Fruit fly (Drosophila melanogaster): ENCODE measurements around the gene CG12268.
A peak's percentile ranks its signal among the peaks of the same experiment; 100 is the strongest.

Gene CG12268

DNA sequence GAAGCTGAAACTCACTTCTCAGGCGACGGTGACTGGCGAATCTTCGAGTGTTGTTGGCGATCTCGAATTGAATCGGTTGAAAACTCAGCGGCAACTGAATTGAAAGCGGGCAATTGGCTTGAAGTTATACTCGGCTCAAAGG is at the start of gene CG12268:
CG12268 (minus strand) TSS at position 101 of the 142 bp plus-strand sequence.
- TF ChIP-seq CG10669 (GFP tag; optimal IDR thresholded peaks at IDR 0.05), result no peak
- TF ChIP-seq cyc (GFP tag; optimal IDR thresholded peaks at IDR 0.05), result no peak
- no peak for TF ChIP-seq Hr4 (GFP tag; optimal IDR thresholded peaks at IDR 0.05)
- no peak for TF ChIP-seq CG8319 (GFP tag; optimal IDR thresholded peaks at IDR 0.05)
- TF ChIP-seq CG16779 (tag; optimal IDR thresholded peaks at IDR 0.05), result no peak
- TF ChIP-seq CG3032 (tag; optimal IDR thresholded peaks at IDR 0.05), result no peak
- TF ChIP-seq Eip93F (GFP tag; optimal IDR thresholded peaks at IDR 0.05), result no peak

DNA sequence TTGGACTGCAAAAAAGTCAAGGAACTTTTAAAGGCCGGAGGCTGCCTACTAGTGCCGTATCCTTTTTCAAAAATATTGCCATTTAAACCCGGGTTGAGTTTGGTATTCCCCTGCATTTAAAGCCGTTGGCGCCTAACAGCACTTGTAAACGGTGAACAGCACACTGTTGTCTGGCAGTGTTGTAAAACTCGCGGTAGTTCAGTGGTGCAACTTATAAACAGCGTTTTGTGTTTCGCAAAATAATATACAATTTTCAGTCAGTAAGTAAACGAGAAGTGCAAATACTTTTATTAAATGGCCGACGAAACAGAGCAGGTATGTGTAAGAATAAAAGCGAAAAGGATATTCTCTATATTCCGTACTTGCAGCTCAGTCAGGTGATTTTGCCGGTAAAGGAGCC is 48.0 kb upstream of the CG12268 start, which contains the start of gene LSm3:
LSm3 (plus strand) TSS at position 39 of the 400 bp plus-strand sequence.
- TF ChIP-seq Eip78C (GFP tag) (peak; percentile 39), vri (GFP tag; optimal IDR thresholded peaks at IDR 0.05) (no peak), Sox14 (GFP tag; optimal IDR thresholded peaks at IDR 0.05) (peak; percentile 13), topi (GFP tag; optimal IDR thresholded peaks at IDR 0.05) (peak; percentile 6), CG16779 (tag; optimal IDR thresholded peaks at IDR 0.05) (no peak), esn (GFP tag; optimal IDR thresholded peaks at IDR 0.05) (peak; percentile 10), CG1621 (tag; optimal IDR thresholded peaks at IDR 0.05) (no peak), CG10631 (GFP tag; optimal IDR thresholded peaks at IDR 0.05) (no peak)

DNA sequence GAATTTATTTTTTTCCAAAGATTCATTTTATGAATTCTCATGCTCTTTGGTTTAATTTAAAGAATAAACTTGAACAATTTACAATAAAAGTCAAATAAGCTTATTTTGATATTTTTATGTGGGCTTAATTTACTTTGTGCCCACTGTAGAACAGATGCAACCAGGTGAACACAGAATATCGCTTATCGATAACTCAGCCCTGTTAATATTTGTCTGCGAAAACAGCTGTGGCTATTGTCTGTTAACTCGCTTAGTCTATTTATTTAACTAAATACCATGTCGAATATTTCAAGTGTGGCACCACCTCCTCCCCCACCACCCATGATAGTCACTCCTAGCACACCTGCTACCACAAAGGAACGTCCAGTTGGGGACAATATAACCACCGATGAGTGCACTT is 47.2 kb upstream of the CG12268 start, which contains the start of gene CG33108:
CG33108 (plus strand) TSS at position 200 of the 400 bp plus-strand sequence.
- TF ChIP-seq fkh (GFP tag; optimal IDR thresholded peaks at IDR 0.05), result peak; percentile 55
- no peak for TF ChIP-seq Sox15 (GFP tag; optimal IDR thresholded peaks at IDR 0.05)

DNA sequence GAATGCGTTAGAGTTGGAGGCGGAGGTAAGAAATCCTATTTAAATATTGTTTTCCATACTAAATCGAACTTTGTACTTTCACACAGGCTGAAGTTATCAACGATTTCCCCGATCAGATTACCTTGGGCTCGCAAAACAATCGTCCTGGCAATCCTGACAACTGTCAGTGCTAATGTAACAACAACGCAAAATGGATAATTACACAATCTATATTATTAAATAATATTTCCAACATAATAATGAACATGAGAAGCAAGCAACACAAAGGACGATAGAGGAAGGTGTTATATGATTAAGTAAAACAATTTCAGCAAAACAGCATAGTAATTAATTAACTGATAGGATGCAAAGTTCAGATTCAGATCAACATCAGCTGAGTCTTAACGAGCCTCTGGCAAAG is 46.4 kb upstream of the CG12268 start:
- no peak for TF ChIP-seq CG7368 (GFP tag; optimal IDR thresholded peaks at IDR 0.05)
- no peak for TF ChIP-seq topi (GFP tag; optimal IDR thresholded peaks at IDR 0.05)
- no peak for TF ChIP-seq CG4318 (GFP tag; optimal IDR thresholded peaks at IDR 0.05)
- TF ChIP-seq Lpt (GFP tag; optimal IDR thresholded peaks at IDR 0.05), result no peak
- no peak for TF ChIP-seq CG6854 (GFP tag; optimal IDR thresholded peaks at IDR 0.05)

DNA sequence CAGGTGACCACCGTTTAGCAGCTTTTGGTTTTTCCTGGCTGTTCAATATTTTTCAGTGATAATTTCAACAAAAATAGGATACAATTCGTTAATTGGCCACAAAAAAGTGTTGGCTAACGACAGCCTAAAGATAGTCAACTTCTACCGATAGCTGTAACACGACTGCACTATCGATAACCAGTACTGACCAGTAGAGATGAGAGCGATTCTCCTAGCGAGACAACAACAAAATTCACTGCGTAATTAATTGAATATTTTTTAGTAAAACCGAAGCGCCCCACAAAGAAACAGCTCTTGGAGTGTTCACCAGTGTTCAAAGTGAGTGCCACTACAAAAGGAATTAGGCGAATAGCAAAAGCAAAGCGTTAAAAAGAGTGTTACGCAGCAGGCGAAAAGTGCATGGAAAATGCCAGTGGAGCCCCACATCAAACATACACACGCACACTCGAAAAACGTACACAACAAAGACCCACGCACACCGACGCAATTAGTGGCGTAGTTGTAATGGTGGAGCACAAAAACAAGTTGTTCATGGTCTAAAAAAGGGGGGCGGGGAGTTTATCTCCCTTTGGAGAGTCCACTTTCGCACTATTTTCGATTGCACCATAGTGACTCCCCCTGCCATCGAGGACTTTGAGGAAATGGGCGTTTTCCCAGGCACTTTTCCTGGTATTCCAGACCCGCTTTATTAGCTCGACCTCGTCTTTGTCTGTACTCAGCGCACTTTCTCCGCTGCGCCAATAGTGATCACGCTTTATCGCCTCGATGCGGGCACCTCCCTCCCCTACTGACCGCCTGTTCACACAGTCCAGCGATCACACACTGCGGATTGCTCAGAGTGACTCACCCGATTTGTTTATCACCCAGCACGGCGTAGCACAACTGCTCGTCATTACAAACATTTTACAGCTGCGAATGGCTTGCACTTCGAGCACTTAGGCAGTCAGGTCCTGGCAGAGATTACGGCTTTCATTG is 44.9 kb upstream of the CG12268 start, which contains the start of the genes Epp and Rab7:
Epp (minus strand) TSS at position 94 of the 975 bp plus-strand sequence.
Rab7 (plus strand) TSS at position 186 of the 975 bp plus-strand sequence.
- peak; percentile 19 for TF ChIP-seq dsx (GFP tag; optimal IDR thresholded peaks at IDR 0.05; ENCODE audit: poor library complexity, severe bottlenecking)
- TF ChIP-seq cyc (GFP tag; optimal IDR thresholded peaks at IDR 0.05), result peak; percentile 40
- TF ChIP-seq CG6276 (GFP tag; optimal IDR thresholded peaks at IDR 0.05), result no peak
- TF ChIP-seq Ets96B (tag; optimal IDR thresholded peaks at IDR 0.05), result peak; percentile 16
- no peak for TF ChIP-seq CG4318 (GFP tag; optimal IDR thresholded peaks at IDR 0.05)
- TF ChIP-seq CG6808 (GFP tag; optimal IDR thresholded peaks at IDR 0.05), result peak; percentile 54
- peak; percentile 45 for TF ChIP-seq fkh (GFP tag; optimal IDR thresholded peaks at IDR 0.05)
- TF ChIP-seq Eip93F (GFP tag; optimal IDR thresholded peaks at IDR 0.05), result no peak
- peak in 1 of 2 experiments; percentile 32 for TF ChIP-seq salr (GFP tag; optimal IDR thresholded peaks at IDR 0.05)
- TF ChIP-seq CG15336 (GFP tag; IDR thresholded peaks at IDR 0.05), result peak; percentile 39; the same call in 1 of the 2 replicates
- no peak for TF ChIP-seq Sox102F (GFP tag; optimal IDR thresholded peaks at IDR 0.05)
- peak; percentile 39 for TF ChIP-seq Eip75B (GFP tag; optimal IDR thresholded peaks at IDR 0.05)
- no peak for TF ChIP-seq CG11902 (GFP tag; optimal IDR thresholded peaks at IDR 0.05)
- TF ChIP-seq pdm3 (GFP tag; optimal IDR thresholded peaks at IDR 0.05), result no peak
- peak; percentile 49 for TF ChIP-seq Hr39 (GFP tag; optimal IDR thresholded peaks at IDR 0.05)
- TF ChIP-seq Hr38 (GFP tag; optimal IDR thresholded peaks at IDR 0.05), result no peak
- peak; percentile 61 for TF ChIP-seq lz (GFP tag; optimal IDR thresholded peaks at IDR 0.05)
- TF ChIP-seq Blimp-1 (GFP tag; optimal IDR thresholded peaks at IDR 0.05), result peak; percentile 77
- TF ChIP-seq vri (GFP tag; optimal IDR thresholded peaks at IDR 0.05), result peak; percentile 61
- TF ChIP-seq Ets21C (GFP tag; optimal IDR thresholded peaks at IDR 0.05), result peak; percentile 51
- no peak for TF ChIP-seq CG10669 (GFP tag; optimal IDR thresholded peaks at IDR 0.05)
- TF ChIP-seq ss (GFP tag; optimal IDR thresholded peaks at IDR 0.05), result peak; percentile 80 to 81
- peak; percentile 14 for TF ChIP-seq CG3032 (tag; optimal IDR thresholded peaks at IDR 0.05)
- TF ChIP-seq CG1621 (tag; optimal IDR thresholded peaks at IDR 0.05), result peak; percentile 11
- no peak for TF ChIP-seq CG11762 (GFP tag; optimal IDR thresholded peaks at IDR 0.05; ENCODE audit: insufficient read depth)
- TF ChIP-seq dac (GFP tag; optimal IDR thresholded peaks at IDR 0.05), result no peak
- TF ChIP-seq CG10631 (GFP tag; optimal IDR thresholded peaks at IDR 0.05), result no peak
- TF ChIP-seq CG6854 (GFP tag; optimal IDR thresholded peaks at IDR 0.05), result no peak
- peak; percentile 48 for TF ChIP-seq CG3919 (GFP tag; optimal IDR thresholded peaks at IDR 0.05)
- TF ChIP-seq spab (GFP tag; optimal IDR thresholded peaks at IDR 0.05), result peak; percentile 25
- peak; percentile 60 for TF ChIP-seq topi (GFP tag; optimal IDR thresholded peaks at IDR 0.05)
